Worm (Caenorhabditis elegans) whole organism, L4 larva: ENCODE results near the gene T03D3.5.

Source experiments
- F26F4.8 ChIP-seq: fragments of 200-800 bp; sonication (Bioruptor generic); conservative IDR thresholded peaks from 2 replicates; pipeline ENCODE4 v1.3.6; 2022; ENCODE audit warnings: missing genetic modification characterization, missing compliant biosample characterization
- F49E8.2 ChIP-seq: sonication (generic microtip); optimal IDR thresholded peaks from 2 replicates; lab custom pipeline; 2016; ENCODE audit warnings: missing compliant biosample characterization, mild to moderate bottlenecking, missing genetic modification characterization, borderline replicate concordance
- T26A8.4 ChIP-seq: fragments of 200-800 bp; sonication (Bioruptor generic); IDR thresholded peaks from 2 replicates; pipeline ENCODE4 v1.3.6; 2022; ENCODE audit warnings: missing genetic modification characterization, missing compliant biosample characterization
- Y105C5A.15 ChIP-seq: fragments of 200-800 bp; sonication (Bioruptor generic); IDR thresholded peaks from 2 replicates; pipeline ENCODE4 v1.3.6; 2022; ENCODE audit warnings: missing genetic modification characterization, missing compliant biosample characterization
- aha-1 ChIP-seq: fragments of 150-350 bp; peaks from one replicate; lab custom pipeline; 2014; ENCODE audit warnings: missing biosample characterization, missing genetic modification characterization
- ama-1 ChIP-seq: fragments of 150-350 bp; optimal IDR thresholded peaks from 2 replicates; lab custom pipeline; 2014; ENCODE audit warnings: inconsistent platforms, mixed read lengths
- ceh-28 ChIP-seq: fragments of 150-350 bp; optimal IDR thresholded peaks from 2 replicates; lab custom pipeline; 2014; ENCODE audit warnings: missing biosample characterization, missing genetic modification reagents, missing genetic modification characterization
- ceh-44 ChIP-seq: fragments of 200-800 bp; sonication (Bioruptor generic); IDR thresholded peaks from 2 replicates; pipeline ENCODE4 v1.3.6; 2022; ENCODE audit warnings: missing genetic modification reagents, missing genetic modification characterization, missing compliant biosample characterization
- ceh-62 ChIP-seq: sonication (generic microtip); optimal IDR thresholded peaks from 2 replicates; lab custom pipeline; 2017; ENCODE audit warnings: missing biosample characterization, missing genetic modification characterization
- ctbp-1 ChIP-seq: fragments of 200-800 bp; sonication (Bioruptor generic); IDR thresholded peaks from 2 replicates; pipeline ENCODE4 v1.3.6; 2022; ENCODE audit warnings: missing genetic modification reagents, missing genetic modification characterization, missing compliant biosample characterization
- daf-16 ChIP-seq, 3 experiments: sonication (generic microtip); optimal IDR thresholded peaks; 2 replicates each; lab custom pipeline; 2016 to 2017; ENCODE audit warnings: missing genetic modification characterization in 3 of 3, missing genetic modification reagents in 3 of 3, mild to moderate bottlenecking in 2 of 3, missing compliant biosample characterization in 2 of 3, missing biosample characterization in 1 of 3, moderate library complexity in 1 of 3
- dmd-6 ChIP-seq: fragments of 200-800 bp; sonication (Bioruptor generic); IDR thresholded peaks from 2 replicates; pipeline ENCODE4 v1.3.6; 2022; ENCODE audit warnings: missing genetic modification reagents, missing genetic modification characterization, missing compliant biosample characterization
- dmd-8 ChIP-seq: fragments of 200-800 bp; sonication (Bioruptor generic); IDR thresholded peaks from 2 replicates; pipeline ENCODE4 v1.3.6; 2022; ENCODE audit warnings: missing genetic modification characterization, missing compliant biosample characterization
- dpl-1 ChIP-seq: fragments of 150-350 bp; optimal IDR thresholded peaks from 2 replicates; lab custom pipeline; 2014; ENCODE audit warnings: missing biosample characterization, missing genetic modification reagents, missing genetic modification characterization
- egl-43 ChIP-seq: fragments of 200-800 bp; sonication (Bioruptor generic); IDR thresholded peaks from 2 replicates; pipeline ENCODE4 v1.3.6; 2022; ENCODE audit warnings: missing genetic modification reagents, missing genetic modification characterization, missing compliant biosample characterization
- fkh-10 ChIP-seq: fragments of 150-350 bp; optimal IDR thresholded peaks from 2 replicates; lab custom pipeline; 2014; ENCODE audit warnings: missing biosample characterization, missing genetic modification reagents, missing genetic modification characterization
- hlh-11 ChIP-seq: fragments of 200-800 bp; sonication (Bioruptor generic); optimal IDR thresholded peaks from 2 replicates; lab custom pipeline; 2018; ENCODE audit warnings: mild to moderate bottlenecking, missing genetic modification characterization, missing compliant biosample characterization
- jun-1 ChIP-seq: fragments of 150-350 bp; optimal IDR thresholded peaks from 2 replicates; lab custom pipeline; 2014; ENCODE audit warnings: missing biosample characterization, missing genetic modification reagents, missing genetic modification characterization
- lin-1 ChIP-seq: fragments of 200-800 bp; sonication (Bioruptor generic); IDR thresholded peaks from 2 replicates; pipeline ENCODE4 v1.3.6; 2022; ENCODE audit warnings: missing genetic modification reagents, missing genetic modification characterization, missing compliant biosample characterization
- lin-39 ChIP-seq: fragments of 150-350 bp; optimal IDR thresholded peaks from 2 replicates; lab custom pipeline; 2014; ENCODE audit warnings: missing biosample characterization, missing genetic modification reagents, missing genetic modification characterization
- lir-3 ChIP-seq: sonication (generic microtip); optimal IDR thresholded peaks from 2 replicates; lab custom pipeline; 2016; ENCODE audit warnings: mild to moderate bottlenecking, missing genetic modification characterization, missing compliant biosample characterization
- mxl-2 ChIP-seq: fragments of 200-800 bp; sonication (Bioruptor generic); conservative IDR thresholded peaks from 2 replicates; pipeline ENCODE4 v1.3.6; 2022; ENCODE audit warnings: missing genetic modification reagents, missing genetic modification characterization, missing compliant biosample characterization
- nhr-10 ChIP-seq: fragments of 150-350 bp; optimal IDR thresholded peaks from 2 replicates; lab custom pipeline; 2014; ENCODE audit warnings: missing biosample characterization, missing genetic modification characterization
- nhr-11 ChIP-seq: fragments of 150-350 bp; optimal IDR thresholded peaks from 2 replicates; lab custom pipeline; 2014; ENCODE audit warnings: missing biosample characterization, missing genetic modification characterization
- nhr-25 ChIP-seq: sonication (generic microtip); optimal IDR thresholded peaks from 2 replicates; lab custom pipeline; 2017; ENCODE audit warnings: missing genetic modification characterization, mild to moderate bottlenecking, missing compliant biosample characterization, antibody characterized with exemption, moderate library complexity, borderline replicate concordance; ENCODE audit not compliant: insufficient read depth
- nhr-28 ChIP-seq: fragments of 150-350 bp; optimal IDR thresholded peaks from 2 replicates; lab custom pipeline; 2014; ENCODE audit warnings: missing biosample characterization, missing genetic modification characterization
- nhr-6 ChIP-seq: fragments of 150-350 bp; optimal IDR thresholded peaks from 2 replicates; lab custom pipeline; 2014; ENCODE audit warnings: missing biosample characterization, missing genetic modification characterization
- pha-4 ChIP-seq, 2 experiments: fragments of 150-350 bp in 1 of 2; fragments of 200-800 bp in 1 of 2; sonication (Bioruptor generic) in 1 of 2; IDR thresholded peaks in 1 of 2; optimal IDR thresholded peaks in 1 of 2; 2 replicates each; pipeline versions ENCODE4 v1.3.6 to Lab custom; 2014 to 2022; ENCODE audit warnings: missing genetic modification characterization in 2 of 2, missing genetic modification reagents in 2 of 2, missing biosample characterization in 1 of 2, missing compliant biosample characterization in 1 of 2
- php-3 ChIP-seq: fragments of 200-800 bp; sonication (Bioruptor generic); IDR thresholded peaks from 2 replicates; pipeline ENCODE4 v1.3.6; 2022; ENCODE audit warnings: missing genetic modification reagents, missing genetic modification characterization, missing compliant biosample characterization
- pqm-1 ChIP-seq: sonication (generic microtip); optimal IDR thresholded peaks from 2 replicates; lab custom pipeline; 2017; ENCODE audit warnings: missing biosample characterization, missing genetic modification characterization
- saeg-2 ChIP-seq: fragments of 200-800 bp; sonication (Bioruptor generic); IDR thresholded peaks from 2 replicates; pipeline ENCODE4 v1.3.6; 2022; ENCODE audit warnings: missing genetic modification reagents, missing genetic modification characterization, missing compliant biosample characterization
- sdz-12 ChIP-seq: fragments of 200-800 bp; sonication (Bioruptor generic); optimal IDR thresholded peaks from 2 replicates; lab custom pipeline; 2018; ENCODE audit warnings: mild to moderate bottlenecking, missing genetic modification characterization, missing compliant biosample characterization
- set-16 ChIP-seq: fragments of 200-800 bp; sonication (Bioruptor generic); IDR thresholded peaks from 2 replicates; pipeline ENCODE4 v1.3.6; 2022; ENCODE audit warnings: missing genetic modification reagents, missing genetic modification characterization, missing compliant biosample characterization
- spr-3 ChIP-seq: fragments of 200-800 bp; sonication (Bioruptor generic); optimal IDR thresholded peaks from 2 replicates; lab custom pipeline; 2018; ENCODE audit warnings: mild to moderate bottlenecking, missing genetic modification characterization, missing compliant biosample characterization
- unc-39 ChIP-seq: sonication (generic microtip); optimal IDR thresholded peaks from 2 replicates; lab custom pipeline; 2017; ENCODE audit warnings: missing biosample characterization, missing genetic modification characterization
- vab-7 ChIP-seq: fragments of 200-800 bp; sonication (Bioruptor generic); IDR thresholded peaks from 2 replicates; pipeline ENCODE4 v1.3.6; 2022; ENCODE audit warnings: missing genetic modification reagents, missing genetic modification characterization, missing compliant biosample characterization
- zag-1 ChIP-seq: fragments of 150-350 bp; optimal IDR thresholded peaks from 2 replicates; lab custom pipeline; 2014; ENCODE audit warnings: missing biosample characterization, missing genetic modification characterization

The T03D3.5 gene

ce11 chrV:2813856-2814255, 12.8 kb downstream of the T03D3.5 start, which contains the start of gene F54E2.9:
F54E2.9 (minus strand) TSS chrV:2813987.
- TF ChIP-seq lin-1 (GFP tag; lab: Robert Waterston, UW), result no peak
- TF ChIP-seq lir-3 (tag; lab: Kevin White, UChicago), result no peak
- no peak for TF ChIP-seq ctbp-1 (GFP tag; lab: Robert Waterston, UW)
- TF ChIP-seq ceh-28, result no peak
- TF ChIP-seq ama-1, result no peak
- no peak for TF ChIP-seq php-3 (GFP tag; lab: Robert Waterston, UW)
- TF ChIP-seq dmd-8, result no peak
- no peak for TF ChIP-seq mxl-2 (GFP tag; lab: Robert Waterston, UW)
- no peak for TF ChIP-seq nhr-25 (tag; lab: Kevin White, UChicago)
- TF ChIP-seq T26A8.4, result no peak
- no peak for TF ChIP-seq unc-39 (tag; lab: Kevin White, UChicago)
- no peak for TF ChIP-seq ceh-62 (tag; lab: Kevin White, UChicago)
- TF ChIP-seq, all 104 proteins: peak for 0

DNA sequence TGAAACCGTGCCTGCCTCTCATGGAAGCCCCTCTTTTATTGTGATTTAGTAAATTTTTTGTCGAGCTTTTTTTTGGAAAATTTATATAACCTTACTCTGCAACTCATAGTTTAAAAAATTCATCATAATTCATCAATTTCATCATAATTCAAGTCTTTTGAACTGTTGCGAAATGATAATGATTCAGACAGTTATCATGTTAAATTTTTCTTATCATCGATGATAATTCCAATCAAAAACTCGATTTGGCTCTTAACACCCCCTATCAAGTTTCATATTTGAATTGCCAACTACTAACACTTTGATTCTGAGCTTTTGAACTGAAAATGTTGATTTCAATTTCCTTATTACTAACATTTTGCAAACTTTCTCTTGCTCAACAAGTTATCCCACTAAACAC, 16.5 kb downstream of the T03D3.5 start, which contains the start of gene F54E2.1:
Gene F54E2.1, plus strand, starts transcription at position 235 of the 400 bp plus-strand sequence.
- TF ChIP-seq pqm-1 (peak; percentile 99), php-3 (GFP tag; lab: Robert Waterston, UW) (peak; percentile 23; the same call in 1 of the 2 replicates), zag-1 (tag; lab: Kevin White, UChicago) (no peak), nhr-6 (tag; lab: Kevin White, UChicago) (peak; percentile 44), nhr-28 (peak; percentile 69), lin-1 (GFP tag; lab: Robert Waterston, UW) (0 out of 2 replicates have a peak, but pooled peaks have one; percentile 23), daf-16 (GFP tag; optimal IDR thresholded peaks at IDR 0.05; lab: Kevin White, UChicago) (no peak), daf-16 (tag; optimal IDR thresholded peaks at IDR 0.05; lab: Kevin White, UChicago) (peak; percentile 66), ctbp-1 (GFP tag; lab: Robert Waterston, UW) (no peak), jun-1 (tag; lab: Kevin White, UChicago) (no peak), Y105C5A.15 (GFP tag; lab: Robert Waterston, UW) (no peak), dmd-6 (GFP tag; lab: Robert Waterston, UW) (peak; percentile 81), dpl-1 (no peak)

DNA sequence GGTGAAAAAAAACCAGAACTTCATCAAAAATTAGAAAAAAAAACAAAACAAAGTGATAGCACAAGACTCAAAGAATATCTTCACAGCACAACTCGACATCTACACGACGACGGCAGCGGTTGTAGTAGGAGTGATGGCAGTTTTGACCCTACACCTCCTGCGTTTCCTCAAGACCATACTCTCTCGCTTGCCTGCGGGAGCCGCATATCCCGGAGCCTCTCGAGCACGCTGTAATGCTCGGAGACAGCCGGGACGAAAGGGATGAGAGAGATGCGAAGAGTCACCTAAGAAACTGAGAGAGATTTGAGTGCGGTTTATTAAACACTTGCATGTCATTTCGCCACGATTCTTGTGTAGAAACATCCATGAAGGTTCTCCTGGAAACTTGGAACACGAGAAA, 17.2 kb downstream of the T03D3.5 start:
- TF ChIP-seq pha-4 (GFP tag; IDR thresholded peaks at IDR 0.05; lab: Robert Waterston, UW) (no peak), pha-4 (tag; optimal IDR thresholded peaks at IDR 0.05; lab: Kevin White, UChicago) (no peak), mxl-2 (GFP tag; lab: Robert Waterston, UW) (no peak), F26F4.8 (no peak), ceh-44 (GFP tag; lab: Robert Waterston, UW) (no peak), fkh-10 (GFP tag; lab: Kevin White, UChicago) (no peak), set-16 (GFP tag; lab: Robert Waterston, UW) (0 out of 2 replicates have a peak, but pooled peaks have one; percentile 17), sdz-12 (GFP tag; lab: Kevin White, UChicago) (no peak), hlh-11 (tag; lab: Kevin White, UChicago) (peak; percentile 9), nhr-10 (no peak), nhr-11 (tag; lab: Kevin White, UChicago) (peak; percentile 1), egl-43 (GFP tag; lab: Robert Waterston, UW) (no peak), saeg-2 (GFP tag; lab: Robert Waterston, UW) (no peak), spr-3 (no peak), F49E8.2 (tag; lab: Kevin White, UChicago) (no peak), vab-7 (no peak)

DNA sequence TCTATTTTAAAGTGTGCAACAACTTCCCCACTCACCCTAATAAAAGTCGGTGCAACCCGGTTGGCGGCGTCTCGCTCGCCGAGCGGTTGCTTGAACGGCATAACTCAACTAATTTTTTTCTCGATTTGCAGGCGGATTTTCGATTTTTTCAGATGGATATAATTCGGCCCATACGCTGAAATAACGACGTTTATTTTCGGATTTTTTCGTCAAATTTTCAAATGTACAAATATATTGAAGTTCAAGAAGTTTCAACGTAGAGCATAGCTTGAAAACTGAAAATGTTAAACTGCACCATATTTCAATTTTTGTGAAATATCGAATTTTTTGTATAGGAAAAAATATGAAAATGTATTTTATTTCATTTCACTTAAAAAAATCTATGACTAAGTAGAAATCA, 18.9 kb downstream of the T03D3.5 start, which contains the start of gene ketn-1:
Gene ketn-1, minus strand, starts transcription at position 101 of the 400 bp plus-strand sequence.
- TF ChIP-seq aha-1 (tag; lab: Kevin White, UChicago) (peak; percentile 78), lin-39 (tag; lab: Kevin White, UChicago) (no peak)
